Fruit fly (Drosophila melanogaster) whole organism, embryonic: ENCODE data around the gene Vha36-3.

ENCODE experiments used
- Antp ChIP-seq: fragments of 200-800 bp; sonication (Bioruptor generic); optimal IDR thresholded peaks from 3 replicates; lab custom pipeline; 2016; ENCODE audit warnings: missing biosample characterization, missing genetic modification characterization
- BEAF-32 ChIP-seq: fragments of 200-800 bp; sonication (Bioruptor generic); optimal IDR thresholded peaks from 3 replicates; lab custom pipeline; 2017; ENCODE audit warnings: missing biosample characterization, missing genetic modification characterization, mild to moderate bottlenecking, moderate library complexity, missing genetic modification reagents
- CG10209 ChIP-seq: fragments of 200-800 bp; sonication (Bioruptor generic); optimal IDR thresholded peaks from 3 replicates; lab custom pipeline; 2017; ENCODE audit warnings: missing biosample characterization, mild to moderate bottlenecking, missing genetic modification characterization, missing genetic modification reagents
- CG10321 ChIP-seq: fragments of 200-800 bp; sonication (Bioruptor generic); IDR thresholded peaks from 2 replicates; pipeline ENCODE4 v1.3.6; 2022; ENCODE audit warnings: missing biosample characterization, missing genetic modification characterization
- CG11560 ChIP-seq: fragments of 200-800 bp; sonication (Bioruptor generic); IDR thresholded peaks from 3 replicates; pipeline ENCODE4 v1.3.6; 2022; ENCODE audit warnings: missing biosample characterization, missing genetic modification characterization
- CG14860 ChIP-seq: fragments of 200-800 bp; sonication (Bioruptor generic); IDR thresholded peaks from 3 replicates; pipeline ENCODE4 v1.3.6; 2022; ENCODE audit warnings: missing biosample characterization, missing genetic modification characterization; ENCODE audit not compliant: partially characterized antibody
- CG15514 ChIP-seq: fragments of 200-800 bp; sonication (Bioruptor generic); optimal IDR thresholded peaks from 3 replicates; lab custom pipeline; 2017; ENCODE audit warnings: missing biosample characterization, missing genetic modification characterization, mild to moderate bottlenecking, moderate library complexity, missing genetic modification reagents
- CG15601 ChIP-seq: fragments of 200-800 bp; sonication (Bioruptor generic); optimal IDR thresholded peaks from 3 replicates; lab custom pipeline; 2019; ENCODE audit warnings: missing biosample characterization, mild to moderate bottlenecking, missing genetic modification characterization, moderate library complexity
- CG1647 ChIP-seq: fragments of 200-800 bp; sonication (Bioruptor generic); optimal IDR thresholded peaks from 3 replicates; lab custom pipeline; 2016; ENCODE audit warnings: missing biosample characterization, missing genetic modification characterization
- CG17186 ChIP-seq: fragments of 200-800 bp; sonication (Bioruptor generic); optimal IDR thresholded peaks from 3 replicates; lab custom pipeline; 2017; ENCODE audit warnings: missing biosample characterization, missing genetic modification reagents, missing genetic modification characterization
- CG2120 ChIP-seq: fragments of 200-800 bp; sonication (Bioruptor generic); optimal IDR thresholded peaks from 3 replicates; lab custom pipeline; 2016; ENCODE audit warnings: missing biosample characterization, missing genetic modification characterization
- CG30403 ChIP-seq: fragments of 200-800 bp; sonication (Bioruptor generic); optimal IDR thresholded peaks from 3 replicates; lab custom pipeline; 2016; ENCODE audit warnings: missing biosample characterization, missing genetic modification characterization
- CG34224 ChIP-seq: fragments of 200-800 bp; sonication (Bioruptor generic); IDR thresholded peaks from 3 replicates; pipeline ENCODE4 v1.3.6; 2022; ENCODE audit warnings: missing biosample characterization, missing genetic modification characterization; ENCODE audit not compliant: partially characterized antibody
- CG7357 ChIP-seq: fragments of 200-800 bp; sonication (Bioruptor generic); IDR thresholded peaks from 3 replicates; pipeline ENCODE4 v1.3.6; 2022; ENCODE audit warnings: missing biosample characterization, missing genetic modification characterization
- CG7963 ChIP-seq: fragments of 200-800 bp; sonication (Bioruptor generic); IDR thresholded peaks from 3 replicates; pipeline ENCODE4 v1.3.6; 2022; ENCODE audit warnings: missing biosample characterization, missing genetic modification characterization; ENCODE audit not compliant: partially characterized antibody
- CG9727 ChIP-seq: fragments of 200-800 bp; sonication (Bioruptor generic); optimal IDR thresholded peaks from 3 replicates; lab custom pipeline; 2017; ENCODE audit warnings: missing biosample characterization, mild to moderate bottlenecking, missing genetic modification characterization
- Camta ChIP-seq: fragments of 200-800 bp; sonication (Bioruptor generic); optimal IDR thresholded peaks from 2 replicates; lab custom pipeline; 2016; ENCODE audit warnings: missing biosample characterization, missing genetic modification characterization
- Dp ChIP-seq: fragments of 200-800 bp; sonication (Bioruptor generic); optimal IDR thresholded peaks from 2 replicates; lab custom pipeline; 2018; ENCODE audit warnings: missing biosample characterization, mild to moderate bottlenecking, missing genetic modification characterization, moderate library complexity
- E2f2 ChIP-seq: fragments of 200-800 bp; sonication (Bioruptor generic); IDR thresholded peaks from 2 replicates; pipeline ENCODE4 v1.3.6; 2022; ENCODE audit warnings: missing biosample characterization, missing genetic modification characterization
- Ets97D ChIP-seq: fragments of 200-800 bp; sonication (Bioruptor generic); optimal IDR thresholded peaks from 3 replicates; lab custom pipeline; 2016; ENCODE audit warnings: missing biosample characterization, missing genetic modification characterization
- HLH3B ChIP-seq: fragments of 200-800 bp; sonication (Bioruptor generic); IDR thresholded peaks from 2 replicates; pipeline ENCODE4 v1.3.6; 2022; ENCODE audit warnings: missing biosample characterization, missing genetic modification characterization
- HLH4C ChIP-seq: fragments of 200-800 bp; sonication (Bioruptor generic); IDR thresholded peaks from 3 replicates; pipeline ENCODE4 v1.3.6; 2022; ENCODE audit warnings: missing biosample characterization, missing genetic modification characterization; ENCODE audit not compliant: partially characterized antibody
- Hmx ChIP-seq: fragments of 200-800 bp; sonication (Bioruptor generic); optimal IDR thresholded peaks from 2 replicates; lab custom pipeline; 2016; ENCODE audit warnings: missing biosample characterization, missing genetic modification characterization
- Lim3 ChIP-seq: fragments of 200-800 bp; sonication (Bioruptor generic); IDR thresholded peaks from 2 replicates; pipeline ENCODE4 v1.3.6; 2022; ENCODE audit warnings: missing biosample characterization, missing genetic modification characterization
- Mad ChIP-seq: fragments of 200-800 bp; sonication (Bioruptor generic); optimal IDR thresholded peaks from 2 replicates; lab custom pipeline; 2016; ENCODE audit warnings: missing biosample characterization, missing genetic modification characterization
- Med ChIP-seq: fragments of 200-800 bp; sonication (Bioruptor generic); peaks from one replicate; lab custom pipeline; 2016; ENCODE audit warnings: missing biosample characterization, missing genetic modification characterization, mild to moderate bottlenecking, inconsistent platforms, moderate library complexity
- Optix ChIP-seq: fragments of 200-800 bp; sonication (Bioruptor generic); IDR thresholded peaks from 3 replicates; pipeline ENCODE4 v1.3.6; 2022; ENCODE audit warnings: missing biosample characterization, missing genetic modification characterization
- PHDP ChIP-seq: fragments of 200-800 bp; sonication (Bioruptor generic); optimal IDR thresholded peaks from 3 replicates; lab custom pipeline; 2018; ENCODE audit warnings: missing biosample characterization, mild to moderate bottlenecking, missing genetic modification characterization, moderate library complexity
- Ssrp ChIP-seq: fragments of 200-800 bp; sonication (Bioruptor generic); optimal IDR thresholded peaks from 2 replicates; lab custom pipeline; 2018; ENCODE audit warnings: missing biosample characterization, mild to moderate bottlenecking, missing genetic modification characterization, moderate library complexity
- amos ChIP-seq: fragments of 200-800 bp; sonication (Bioruptor generic); IDR thresholded peaks from 2 replicates; pipeline ENCODE4 v1.3.6; 2022; ENCODE audit warnings: missing biosample characterization, missing genetic modification characterization; ENCODE audit not compliant: partially characterized antibody
- ato ChIP-seq: fragments of 200-800 bp; sonication (Bioruptor generic); IDR thresholded peaks from 2 replicates; pipeline ENCODE4 v1.3.6; 2022; ENCODE audit warnings: missing biosample characterization, missing genetic modification characterization; ENCODE audit not compliant: partially characterized antibody
- az2 ChIP-seq: fragments of 200-800 bp; sonication (Bioruptor generic); optimal IDR thresholded peaks from 3 replicates; lab custom pipeline; 2016; ENCODE audit warnings: missing biosample characterization, missing genetic modification characterization
- bcd ChIP-seq: fragments of 200-800 bp; sonication (Bioruptor generic); optimal IDR thresholded peaks from 2 replicates; lab custom pipeline; 2017; ENCODE audit warnings: missing biosample characterization, mild to moderate bottlenecking, missing genetic modification characterization
- cas ChIP-seq: fragments of 200-800 bp; sonication (Bioruptor generic); IDR thresholded peaks from 2 replicates; pipeline ENCODE4 v1.3.6; 2022; ENCODE audit warnings: missing biosample characterization, missing genetic modification characterization
- ewg ChIP-seq: fragments of 200-800 bp; sonication (Bioruptor generic); optimal IDR thresholded peaks from 3 replicates; lab custom pipeline; 2017; ENCODE audit warnings: mild to moderate bottlenecking, missing biosample characterization, missing genetic modification reagents, missing genetic modification characterization
- jigr1 ChIP-seq: fragments of 200-800 bp; sonication (Bioruptor generic); IDR thresholded peaks from 3 replicates; pipeline ENCODE4 v1.3.6; 2022; ENCODE audit warnings: missing biosample characterization, missing genetic modification characterization
- knrl ChIP-seq: fragments of 200-800 bp; sonication (Bioruptor generic); IDR thresholded peaks from 3 replicates; pipeline ENCODE4 v1.3.6; 2022; ENCODE audit warnings: missing biosample characterization, missing genetic modification characterization; ENCODE audit not compliant: partially characterized antibody
- lilli ChIP-seq: fragments of 200-800 bp; sonication (Bioruptor generic); optimal IDR thresholded peaks from 3 replicates; lab custom pipeline; 2016; ENCODE audit warnings: missing biosample characterization, missing genetic modification characterization
- mam ChIP-seq: fragments of 200-800 bp; sonication (Bioruptor generic); optimal IDR thresholded peaks from 3 replicates; lab custom pipeline; 2016; ENCODE audit warnings: missing biosample characterization, missing genetic modification characterization
- nmo ChIP-seq: fragments of 200-800 bp; sonication (Bioruptor generic); optimal IDR thresholded peaks from 2 replicates; lab custom pipeline; 2018; ENCODE audit warnings: missing biosample characterization, mild to moderate bottlenecking, missing genetic modification characterization, moderate library complexity
- nom ChIP-seq: fragments of 200-800 bp; sonication (Bioruptor generic); optimal IDR thresholded peaks from 2 replicates; lab custom pipeline; 2017; ENCODE audit warnings: missing biosample characterization, missing genetic modification characterization, mild to moderate bottlenecking, moderate library complexity, missing genetic modification reagents
- pfk ChIP-seq: fragments of 200-800 bp; sonication (Bioruptor generic); optimal IDR thresholded peaks from 2 replicates; lab custom pipeline; 2018; ENCODE audit warnings: missing biosample characterization, mild to moderate bottlenecking, missing genetic modification characterization, moderate library complexity
- phol ChIP-seq: fragments of 200-800 bp; sonication (Bioruptor generic); optimal IDR thresholded peaks from 3 replicates; lab custom pipeline; 2018; ENCODE audit warnings: missing biosample characterization, mild to moderate bottlenecking, missing genetic modification characterization, moderate library complexity
- run ChIP-seq: fragments of 200-800 bp; sonication (Bioruptor generic); optimal IDR thresholded peaks from 3 replicates; lab custom pipeline; 2018; ENCODE audit warnings: missing biosample characterization, mild to moderate bottlenecking, missing genetic modification characterization
- slbo ChIP-seq: fragments of 200-800 bp; sonication (Bioruptor generic); IDR thresholded peaks from 2 replicates; pipeline ENCODE4 v1.3.6; 2022; ENCODE audit warnings: missing biosample characterization, missing genetic modification characterization
- sug ChIP-seq: fragments of 200-800 bp; optimal IDR thresholded peaks from 2 replicates; lab custom pipeline; 2019; ENCODE audit warnings: missing biosample characterization, mild to moderate bottlenecking, missing genetic modification characterization, moderate library complexity
- twi ChIP-seq: fragments of 200-800 bp; optimal IDR thresholded peaks from 2 replicates; lab custom pipeline; 2019; ENCODE audit warnings: missing biosample characterization, mild to moderate bottlenecking, missing genetic modification characterization, moderate library complexity
- unc-4 ChIP-seq: fragments of 200-800 bp; sonication (Bioruptor generic); IDR thresholded peaks from 2 replicates; pipeline ENCODE4 v1.3.6; 2022; ENCODE audit warnings: missing biosample characterization, missing genetic modification characterization; ENCODE audit not compliant: partially characterized antibody

Gene Vha36-3

DNA sequence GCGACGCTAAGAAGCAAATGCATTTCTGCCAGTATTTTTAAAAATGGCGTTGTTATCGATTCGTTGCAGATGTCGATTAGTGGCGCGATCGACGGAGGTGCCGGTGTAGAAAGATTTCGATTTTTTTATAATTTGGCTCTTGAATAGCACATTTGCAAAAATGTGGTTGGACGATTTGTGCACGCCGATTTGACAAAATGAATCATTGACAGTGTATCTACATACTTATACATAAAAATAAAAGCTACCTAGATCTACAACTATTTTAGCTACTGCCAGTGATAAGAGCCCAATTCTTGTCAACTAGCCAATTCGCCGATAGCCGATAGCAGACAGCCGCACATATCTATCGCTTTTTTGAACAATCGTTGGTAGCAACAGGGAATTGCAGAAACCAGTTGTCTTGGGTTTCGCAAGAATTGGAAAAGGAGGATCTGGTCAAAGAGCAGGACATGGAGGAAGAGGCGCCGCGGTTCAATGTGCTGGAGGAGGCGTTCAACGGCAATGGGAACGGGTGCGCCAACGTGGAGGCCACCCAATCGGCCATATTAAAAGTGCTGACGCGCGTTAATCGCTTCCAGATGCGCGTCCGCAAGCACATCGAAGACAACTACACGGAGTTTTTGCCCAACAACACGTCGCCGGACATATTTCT lies 23.6 kb upstream of the Vha36-3 start, which contains the start of the genes Klp3A and Zw10 (continued):
- TF ChIP-seq az2 (GFP tag; lab: Kevin White, UChicago) (no peak), Med (GFP tag; lab: Kevin White, UChicago) (peak; percentile 85), CG15514 (peak; percentile 46), E2f2 (GFP tag; lab: Robert Waterston, UW) (peak; percentile 70), CG15601 (no peak), CG14860 (peak; percentile 70; the same call in 2 of the 3 replicates), CG9727 (GFP tag; lab: Kevin White, UChicago) (peak; percentile 13), BEAF-32 (GFP tag; lab: Kevin White, UChicago) (peak; percentile 69), Lim3 (no peak), mam (GFP tag; lab: Kevin White, UChicago) (peak; percentile 26), CG1647 (GFP tag; lab: Kevin White, UChicago) (no peak), Mad (GFP tag; lab: Kevin White, UChicago) (no peak), CG7357 (GFP tag; lab: Robert Waterston, UW) (no peak), CG7963 (GFP tag; lab: Robert Waterston, UW) (peak; percentile 58; the same call in 1 of the 3 replicates), CG17186 (peak; percentile 57), sug (tag; lab: Kevin White, UChicago) (peak; percentile 45), Hmx (GFP tag; lab: Kevin White, UChicago) (no peak), amos (GFP tag; lab: Robert Waterston, UW) (peak; percentile 18; the same call in 1 of the 2 replicates), ewg (GFP tag; lab: Kevin White, UChicago) (no peak), ato (GFP tag; lab: Robert Waterston, UW) (0 out of 2 replicates have a peak, but pooled peaks have one; percentile 21), Ssrp (tag; lab: Kevin White, UChicago) (no peak), pfk (GFP tag; lab: Kevin White, UChicago) (no peak), Optix (GFP tag; lab: Robert Waterston, UW) (no peak), jigr1 (GFP tag; lab: Robert Waterston, UW) (no peak), CG34224 (GFP tag; lab: Robert Waterston, UW) (peak; percentile 66; the same call in 2 of the 3 replicates), slbo (peak; percentile 40), nom (peak; percentile 6), CG30403 (peak; percentile 30), phol (peak; percentile 85), twi (peak; percentile 10), HLH3B (GFP tag; lab: Robert Waterston, UW) (no peak), CG10321 (GFP tag; lab: Robert Waterston, UW) (no peak), unc-4 (GFP tag; lab: Robert Waterston, UW) (peak; percentile 61), Dp (GFP tag; lab: Kevin White, UChicago) (peak; percentile 63), nmo (GFP tag; lab: Kevin White, UChicago) (peak; percentile 41), Ets97D (GFP tag; lab: Kevin White, UChicago) (peak; percentile 26), lilli (peak; percentile 45), knrl (peak; percentile 61; the same call in 2 of the 3 replicates), bcd (no peak), Antp (GFP tag; lab: Kevin White, UChicago) (peak; percentile 1), PHDP (tag; lab: Kevin White, UChicago) (no peak), CG10209 (no peak), Camta (peak; percentile 11), cas (GFP tag; lab: Robert Waterston, UW) (no peak), run (no peak), CG11560 (tag; lab: Robert Waterston, UW) (no peak), CG2120 (GFP tag; lab: Kevin White, UChicago) (peak; percentile 45), HLH4C (GFP tag; lab: Robert Waterston, UW) (peak; percentile 86)
